Fruit fly (Drosophila melanogaster) whole organism, adult: ENCODE results near the gene CG13907.

Experiments
- CG12768 ChIP-seq: fragments of 200-800 bp; sonication (Bioruptor generic); optimal IDR thresholded peaks from 2 replicates; lab custom pipeline; 2017; ENCODE audit warnings: missing biosample characterization, missing genetic modification characterization, mild to moderate bottlenecking, moderate library complexity, missing genetic modification reagents
- CG14711 ChIP-seq: fragments of 200-800 bp; sonication (Bioruptor generic); optimal IDR thresholded peaks from 2 replicates; lab custom pipeline; 2018; ENCODE audit warnings: missing biosample characterization, mild to moderate bottlenecking, missing genetic modification characterization, moderate library complexity
- CG1620 ChIP-seq: fragments of 200-800 bp; sonication (Bioruptor generic); optimal IDR thresholded peaks from 2 replicates; lab custom pipeline; 2016; ENCODE audit warnings: missing biosample characterization, missing genetic modification characterization
- CG5204 ChIP-seq: fragments of 200-800 bp; sonication (Bioruptor generic); optimal IDR thresholded peaks from 2 replicates; lab custom pipeline; 2016; ENCODE audit warnings: missing biosample characterization, missing genetic modification characterization
- CG7045 ChIP-seq: fragments of 200-800 bp; sonication (Bioruptor generic); optimal IDR thresholded peaks from 2 replicates; lab custom pipeline; 2017; ENCODE audit warnings: missing biosample characterization, mild to moderate bottlenecking, missing genetic modification characterization
- CG7101 ChIP-seq: fragments of 200-800 bp; sonication (Bioruptor generic); optimal IDR thresholded peaks from 2 replicates; lab custom pipeline; 2018; ENCODE audit warnings: missing biosample characterization, mild to moderate bottlenecking, missing genetic modification characterization, moderate library complexity
- Clk ChIP-seq: fragments of 200-800 bp; sonication (Bioruptor generic); optimal IDR thresholded peaks from 2 replicates; lab custom pipeline; 2017; ENCODE audit warnings: missing biosample characterization, missing genetic modification characterization
- Mnt ChIP-seq: fragments of 200-800 bp; sonication (Bioruptor generic); optimal IDR thresholded peaks from 2 replicates; lab custom pipeline; 2016; ENCODE audit warnings: missing biosample characterization, mild to moderate bottlenecking, missing genetic modification characterization
- bab1 ChIP-seq: fragments of 200-800 bp; sonication (Bioruptor generic); optimal IDR thresholded peaks from 3 replicates; lab custom pipeline; 2019; ENCODE audit warnings: missing biosample characterization, mild to moderate bottlenecking, missing genetic modification characterization, moderate library complexity
- kay ChIP-seq: fragments of 200-800 bp; sonication (Bioruptor generic); peaks from one replicate; lab custom pipeline; 2016; ENCODE audit warnings: missing biosample characterization, missing genetic modification characterization, borderline replicate concordance
- tj ChIP-seq: fragments of 200-800 bp; sonication (Bioruptor generic); optimal IDR thresholded peaks from 3 replicates; lab custom pipeline; 2017; ENCODE audit warnings: missing biosample characterization, mild to moderate bottlenecking, missing genetic modification characterization, moderate library complexity
- toe ChIP-seq: fragments of 200-800 bp; sonication (Bioruptor generic); optimal IDR thresholded peaks from 2 replicates; lab custom pipeline; 2016; ENCODE audit warnings: missing biosample characterization, missing genetic modification characterization

The CG13907 gene

DNA sequence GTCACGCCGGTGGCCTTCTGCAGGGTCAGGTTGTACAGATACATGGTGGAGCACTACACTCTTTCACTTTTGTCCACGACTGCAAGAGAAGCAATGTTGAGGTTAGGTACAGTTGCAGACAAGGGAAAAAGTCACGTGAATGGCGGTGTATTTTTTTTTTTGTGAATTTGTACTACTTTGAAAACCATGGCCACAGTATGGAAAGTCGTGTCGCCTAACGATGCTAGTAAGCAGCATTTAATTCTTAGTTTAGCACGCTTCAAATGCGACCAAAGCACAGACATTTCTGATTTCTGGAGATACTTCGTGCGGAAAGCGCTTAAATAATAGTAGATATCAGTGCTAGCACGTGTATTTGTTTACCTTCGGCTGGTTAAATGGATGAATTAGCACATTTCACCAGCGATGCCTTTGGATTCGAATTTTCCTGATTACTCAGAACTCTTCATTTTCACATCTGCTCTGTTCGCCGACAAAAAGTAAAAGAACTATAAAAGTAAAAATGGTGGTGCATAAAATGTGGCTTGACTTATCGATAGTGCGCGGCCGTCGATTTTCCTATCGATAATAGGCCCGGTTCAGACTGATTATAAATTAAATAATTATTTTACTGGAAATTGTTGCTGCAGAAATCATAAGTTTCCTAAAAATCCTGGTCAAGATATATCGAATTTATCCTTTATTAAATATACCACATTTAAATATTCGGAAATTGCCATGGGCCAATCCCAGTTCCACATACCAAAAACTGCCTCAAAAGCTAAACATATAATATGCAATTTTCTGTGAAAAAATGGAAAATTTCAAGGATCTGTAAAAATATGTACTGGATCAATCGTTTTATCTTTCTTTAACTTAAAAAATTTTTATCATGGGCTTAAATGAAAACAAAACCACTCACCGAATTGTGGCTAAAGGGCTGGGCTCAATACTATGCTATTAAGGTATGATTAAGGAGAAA, 48.6 kb downstream of the CG13907 start, which contains the start of gene Sf3b3:
Gene Sf3b3, minus strand, starts transcription at position 489 of the 961 bp plus-strand sequence.
- TF ChIP-seq Clk (GFP tag; lab: Kevin White, UChicago) = no peak
- TF ChIP-seq CG7045 = peak; percentile 4
- TF ChIP-seq Mnt = peak; percentile 81
- TF ChIP-seq CG1620 (GFP tag; lab: Kevin White, UChicago) = no peak
- no peak for TF ChIP-seq kay (GFP tag; lab: Kevin White, UChicago)
- TF ChIP-seq CG7101 (tag; lab: Kevin White, UChicago) = peak; percentile 50
- TF ChIP-seq CG5204 (GFP tag; lab: Kevin White, UChicago) = no peak
- peak; percentile 61 for TF ChIP-seq bab1 (GFP tag; lab: Kevin White, UChicago)
- TF ChIP-seq toe (GFP tag; lab: Kevin White, UChicago) = peak; percentile 55
- TF ChIP-seq CG14711 (tag; lab: Kevin White, UChicago) = no peak
- peak; percentile 12 for TF ChIP-seq CG12768
- TF ChIP-seq tj (GFP tag; lab: Kevin White, UChicago) = peak; percentile 52
